Fruit fly (Drosophila melanogaster): ENCODE results near the gene Alp5.

Alp5 gene

dm6 chr3R:21015636-21016035 is 8.8 kb upstream of the Alp5 start, which contains the start of gene CG5697:
TSS of gene CG5697 (plus strand) at chr3R:21015949.
- no peak for TF ChIP-seq psq (optimal IDR thresholded peaks at IDR 0.05)
- TF ChIP-seq EcR (GFP tag; optimal IDR thresholded peaks at IDR 0.05) = no peak
- no peak for TF ChIP-seq CG8478 (optimal IDR thresholded peaks at IDR 0.05)
- no peak for TF ChIP-seq usp (GFP tag; optimal IDR thresholded peaks at IDR 0.05)
- no peak for TF ChIP-seq pan (optimal IDR thresholded peaks at IDR 0.05)
- TF ChIP-seq Dll (optimal IDR thresholded peaks at IDR 0.05) = no peak

DNA sequence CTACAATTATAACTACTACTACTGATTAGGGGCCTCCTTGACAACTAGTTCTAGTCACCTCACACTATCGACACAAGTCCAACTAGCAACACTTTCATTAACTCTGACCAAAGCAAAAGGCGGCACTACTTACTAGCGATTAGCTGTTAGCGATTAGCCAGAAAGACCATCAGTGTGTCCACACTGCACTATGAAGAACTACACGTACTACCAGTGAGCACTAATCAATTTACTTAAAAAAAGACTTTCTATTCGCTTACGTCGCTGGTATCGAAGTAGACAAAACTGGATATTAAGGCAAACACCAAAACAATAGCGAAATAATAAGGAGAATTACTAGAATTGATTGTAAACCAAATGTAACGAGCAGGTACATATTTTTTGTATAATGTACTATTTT is 7.0 kb upstream of the Alp5 start:
- TF ChIP-seq CG8478 (optimal IDR thresholded peaks at IDR 0.05) = no peak

DNA sequence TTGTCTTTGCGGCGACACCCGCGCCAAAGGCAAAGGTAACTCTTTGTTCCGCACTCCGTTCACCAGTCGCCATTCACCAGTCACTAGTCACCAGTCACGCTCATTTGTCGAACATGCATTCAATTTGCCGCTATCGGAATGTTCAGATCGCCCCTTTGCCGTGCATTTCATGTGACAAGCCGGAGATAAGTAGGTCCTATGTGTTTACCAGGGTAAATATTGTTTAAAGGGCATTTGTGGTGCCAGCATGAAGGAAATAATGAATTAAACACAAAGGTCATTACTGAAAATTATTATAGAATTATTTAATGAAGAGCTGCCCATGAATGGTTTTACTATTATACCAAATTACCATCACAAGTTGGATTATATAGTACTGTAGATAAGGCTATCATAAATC is 5.7 kb downstream of the Alp5 start:
- TF ChIP-seq usp (GFP tag; optimal IDR thresholded peaks at IDR 0.05) = no peak
- TF ChIP-seq CG8478 (optimal IDR thresholded peaks at IDR 0.05) = no peak
- TF ChIP-seq pan (optimal IDR thresholded peaks at IDR 0.05) = no peak
- no peak for TF ChIP-seq EcR (GFP tag; optimal IDR thresholded peaks at IDR 0.05)
- no peak for TF ChIP-seq psq (optimal IDR thresholded peaks at IDR 0.05)
- no peak for TF ChIP-seq Dll (optimal IDR thresholded peaks at IDR 0.05)

DNA sequence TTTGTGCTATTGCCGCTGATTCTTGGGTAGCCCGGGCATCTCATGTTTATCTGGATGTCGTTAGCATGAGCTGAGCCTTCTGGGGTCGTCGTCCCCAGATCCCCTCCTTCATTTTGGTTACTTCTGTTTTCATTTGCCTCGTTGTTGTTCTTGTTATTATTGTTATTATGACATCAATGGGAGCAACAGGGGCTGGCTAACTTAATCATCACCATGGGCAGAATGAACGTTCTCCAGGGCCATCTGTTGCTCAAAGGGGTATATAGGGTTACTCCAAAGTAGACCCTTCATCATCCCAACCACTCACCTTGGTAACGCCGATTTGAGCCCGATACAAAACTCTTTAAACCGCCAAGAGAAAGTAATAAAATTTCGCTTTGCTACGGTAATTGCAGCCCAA is 8.5 kb downstream of the Alp5 start:
- TF ChIP-seq EcR (GFP tag; optimal IDR thresholded peaks at IDR 0.05) (no peak), CG8478 (optimal IDR thresholded peaks at IDR 0.05) (no peak), psq (optimal IDR thresholded peaks at IDR 0.05) (no peak), Dll (optimal IDR thresholded peaks at IDR 0.05) (no peak), pan (optimal IDR thresholded peaks at IDR 0.05) (no peak), usp (GFP tag; optimal IDR thresholded peaks at IDR 0.05) (no peak)

DNA sequence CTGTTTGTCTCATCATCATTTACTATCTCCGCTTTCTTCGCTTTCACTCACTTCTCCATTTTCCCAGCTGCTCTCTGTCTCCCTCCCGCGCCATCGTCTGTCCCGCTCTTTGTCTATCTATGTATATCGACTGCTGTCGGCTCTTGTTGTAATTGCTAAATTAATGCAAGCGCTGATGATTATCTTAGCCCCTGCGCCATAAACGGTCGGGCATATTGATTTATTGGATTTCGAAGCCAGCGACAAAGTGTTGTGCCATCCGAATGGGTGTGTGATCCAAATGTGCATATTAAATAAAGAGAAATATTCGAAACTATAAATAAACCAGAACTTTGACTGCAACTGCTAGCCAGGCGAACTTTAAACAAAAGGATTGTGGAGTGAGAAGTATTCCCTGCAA is 16.4 kb downstream of the Alp5 start:
- TF ChIP-seq Dll (optimal IDR thresholded peaks at IDR 0.05) = no peak
- no peak for TF ChIP-seq CG8478 (optimal IDR thresholded peaks at IDR 0.05)
- no peak for TF ChIP-seq EcR (GFP tag; optimal IDR thresholded peaks at IDR 0.05)
- TF ChIP-seq pan (optimal IDR thresholded peaks at IDR 0.05) = no peak
- no peak for TF ChIP-seq usp (GFP tag; optimal IDR thresholded peaks at IDR 0.05)
- TF ChIP-seq psq (optimal IDR thresholded peaks at IDR 0.05) = no peak

dm6 chr3R:20989657-20990056 is 17.1 kb downstream of the Alp5 start:
- TF ChIP-seq usp (GFP tag; optimal IDR thresholded peaks at IDR 0.05) (no peak), CG8478 (optimal IDR thresholded peaks at IDR 0.05) (no peak), pan (optimal IDR thresholded peaks at IDR 0.05) (no peak), psq (optimal IDR thresholded peaks at IDR 0.05) (no peak), EcR (GFP tag; optimal IDR thresholded peaks at IDR 0.05) (no peak), Dll (optimal IDR thresholded peaks at IDR 0.05) (no peak)

DNA sequence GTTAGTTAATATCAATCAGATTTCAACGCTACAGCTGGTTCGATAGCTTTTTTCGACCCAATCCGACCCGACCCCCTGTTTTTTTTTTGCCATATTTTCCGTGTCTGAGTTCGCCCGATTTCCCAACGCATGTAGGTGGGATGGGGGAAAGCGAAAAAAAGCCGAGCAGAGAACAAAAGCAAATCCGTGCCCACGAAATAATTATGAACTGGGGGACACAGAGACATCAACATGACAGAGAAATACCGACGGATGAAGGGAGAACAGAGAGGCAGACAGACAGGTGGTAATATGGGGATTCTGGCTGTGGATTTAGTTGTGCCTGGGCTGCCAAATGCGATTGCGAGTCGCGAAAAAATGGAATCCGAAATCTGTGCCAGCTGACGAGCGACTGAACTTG is 17.7 kb downstream of the Alp5 start:
- no peak for TF ChIP-seq EcR (GFP tag; optimal IDR thresholded peaks at IDR 0.05)
- TF ChIP-seq pan (optimal IDR thresholded peaks at IDR 0.05) = no peak
- no peak for TF ChIP-seq Dll (optimal IDR thresholded peaks at IDR 0.05)
- no peak for TF ChIP-seq psq (optimal IDR thresholded peaks at IDR 0.05)
- TF ChIP-seq CG8478 (optimal IDR thresholded peaks at IDR 0.05) = no peak
- no peak for TF ChIP-seq usp (GFP tag; optimal IDR thresholded peaks at IDR 0.05)

DNA sequence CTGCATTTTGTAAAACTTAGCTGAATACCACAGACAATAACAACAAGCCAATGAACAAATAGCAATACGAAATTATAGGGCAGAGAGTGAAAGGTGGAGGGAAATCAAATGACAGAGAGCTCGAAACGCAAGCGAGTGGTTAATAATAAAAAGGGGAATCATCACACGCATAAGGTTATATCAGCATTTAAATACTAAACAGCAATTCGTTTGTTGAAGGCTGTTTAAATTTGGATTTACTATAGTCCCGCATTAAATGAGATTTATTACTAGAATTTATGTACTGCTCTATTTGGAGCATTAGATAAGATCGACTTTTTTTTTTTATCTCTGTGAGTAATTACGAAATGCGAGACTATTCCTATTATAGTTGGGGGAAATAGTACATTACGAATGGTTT is 18.2 kb downstream of the Alp5 start:
- TF ChIP-seq psq (optimal IDR thresholded peaks at IDR 0.05) (no peak), usp (GFP tag; optimal IDR thresholded peaks at IDR 0.05) (no peak), CG8478 (optimal IDR thresholded peaks at IDR 0.05) (no peak), pan (optimal IDR thresholded peaks at IDR 0.05) (no peak), Dll (optimal IDR thresholded peaks at IDR 0.05) (no peak), EcR (GFP tag; optimal IDR thresholded peaks at IDR 0.05) (no peak)

- TF ChIP-seq Dll (optimal IDR thresholded peaks at IDR 0.05) (no peak), EcR (GFP tag; optimal IDR thresholded peaks at IDR 0.05) (no peak), usp (GFP tag; optimal IDR thresholded peaks at IDR 0.05) (no peak), CG8478 (optimal IDR thresholded peaks at IDR 0.05) (no peak), pan (optimal IDR thresholded peaks at IDR 0.05) (no peak), psq (optimal IDR thresholded peaks at IDR 0.05) (no peak)
Observed at dm6 chr3R:20987836-20988235, 19.0 kb downstream of the Alp5 start, which contains the start of gene CG43446. TSS of gene CG43446 (minus strand) at chr3R:20987936.

DNA sequence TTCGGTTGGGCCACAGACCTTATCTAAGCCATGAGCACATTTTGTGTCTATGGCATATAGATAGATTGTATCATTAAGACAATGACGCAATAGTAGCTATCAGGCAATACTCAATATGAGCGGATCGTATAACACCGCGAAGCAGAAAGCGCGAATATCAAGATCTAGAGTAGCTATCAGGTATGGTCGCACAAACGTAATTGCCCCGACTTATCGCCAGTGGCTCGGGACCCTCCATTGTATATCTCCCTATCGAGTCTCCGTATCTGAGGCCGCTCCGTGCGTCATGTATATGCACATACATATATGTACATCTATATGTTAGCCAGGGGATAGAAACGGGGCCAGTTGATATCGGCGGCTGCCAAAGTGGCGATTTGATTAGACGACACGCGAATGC is 21.2 kb downstream of the Alp5 start:
- no peak for TF ChIP-seq Dll (optimal IDR thresholded peaks at IDR 0.05)
- no peak for TF ChIP-seq pan (optimal IDR thresholded peaks at IDR 0.05)
- TF ChIP-seq CG8478 (optimal IDR thresholded peaks at IDR 0.05) = no peak
- no peak for TF ChIP-seq usp (GFP tag; optimal IDR thresholded peaks at IDR 0.05)
- TF ChIP-seq EcR (GFP tag; optimal IDR thresholded peaks at IDR 0.05) = no peak
- no peak for TF ChIP-seq psq (optimal IDR thresholded peaks at IDR 0.05)

dm6 chr3R:20984902-20985301 is 21.9 kb downstream of the Alp5 start:
- TF ChIP-seq psq (optimal IDR thresholded peaks at IDR 0.05) (no peak), pan (optimal IDR thresholded peaks at IDR 0.05) (no peak), EcR (GFP tag; optimal IDR thresholded peaks at IDR 0.05) (no peak), Dll (optimal IDR thresholded peaks at IDR 0.05) (no peak), CG8478 (optimal IDR thresholded peaks at IDR 0.05) (no peak)

DNA sequence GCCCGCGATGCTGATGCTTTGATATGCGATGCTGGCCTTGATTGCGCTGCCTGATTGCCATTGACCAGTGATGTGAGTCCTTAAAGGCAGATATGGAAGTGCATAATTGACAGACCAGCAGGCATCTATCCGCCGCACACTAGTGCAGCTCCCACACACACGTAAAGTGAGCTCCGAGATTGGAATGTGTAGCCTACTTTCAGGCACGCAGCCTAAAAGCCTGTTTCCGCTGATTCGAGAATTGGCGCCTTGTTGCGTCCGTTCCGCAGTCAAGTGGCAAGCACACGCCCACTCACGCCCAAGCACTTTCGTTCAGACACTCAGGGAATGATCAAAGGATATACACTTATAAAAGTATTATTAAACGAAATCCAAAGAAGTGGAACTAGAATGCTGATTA is 22.7 kb downstream of the Alp5 start:
- TF ChIP-seq psq (optimal IDR thresholded peaks at IDR 0.05) = no peak
- TF ChIP-seq EcR (GFP tag; optimal IDR thresholded peaks at IDR 0.05) = no peak
- TF ChIP-seq CG8478 (optimal IDR thresholded peaks at IDR 0.05) = no peak
- TF ChIP-seq Dll (optimal IDR thresholded peaks at IDR 0.05) = no peak
- TF ChIP-seq usp (GFP tag; optimal IDR thresholded peaks at IDR 0.05) = no peak
- no peak for TF ChIP-seq pan (optimal IDR thresholded peaks at IDR 0.05)

- no peak for TF ChIP-seq Dll (optimal IDR thresholded peaks at IDR 0.05)
- TF ChIP-seq psq (optimal IDR thresholded peaks at IDR 0.05) = no peak
- TF ChIP-seq CG8478 (optimal IDR thresholded peaks at IDR 0.05) = no peak
Observed at dm6 chr3R:20977846-20978295, 28.9 kb downstream of the Alp5 start, which contains the start of gene Calx. TSS of gene Calx (plus strand) at chr3R:20978183.
